Worm (Caenorhabditis elegans): Measurements from ENCODE around the gene F54D5.2.

F54D5.2 gene

DNA sequence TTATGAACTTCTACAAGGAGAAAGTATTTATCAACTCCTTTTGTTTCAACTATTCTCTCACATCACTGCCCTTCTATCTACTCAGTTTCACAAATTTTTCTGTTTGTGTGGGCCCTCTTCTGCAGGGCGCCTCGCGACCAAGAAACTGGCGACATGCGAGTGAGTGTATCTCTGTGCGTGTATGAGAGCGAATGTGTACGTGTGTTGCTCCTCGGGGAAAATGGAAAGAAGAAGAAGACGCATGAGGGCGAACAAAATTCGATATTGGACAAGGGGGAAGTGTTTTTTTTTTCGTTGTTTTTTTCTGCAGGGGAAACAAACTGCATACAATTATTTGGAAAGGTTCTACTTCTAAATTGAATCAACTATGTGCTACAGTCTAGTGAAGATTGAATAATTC is 48.6 kb downstream of the F54D5.2 start (continued):
- no peak for TF ChIP-seq snpc-4 (tag; optimal IDR thresholded peaks at IDR 0.05)
- no peak for TF ChIP-seq duxl-1 (tag; optimal IDR thresholded peaks at IDR 0.05; ENCODE audit: poor library complexity)
- no peak for TF ChIP-seq F26F4.8 (GFP tag; conservative IDR thresholded peaks at IDR 0.05)
- no peak for TF ChIP-seq nhr-237 (tag; optimal IDR thresholded peaks at IDR 0.05)
- no peak for TF ChIP-seq lin-15B (tag; optimal IDR thresholded peaks at IDR 0.05)
- TF ChIP-seq daf-12 (tag; optimal IDR thresholded peaks at IDR 0.05) = no peak
- no peak for TF ChIP-seq attf-4 (tag; optimal IDR thresholded peaks at IDR 0.05)
- TF ChIP-seq lir-3 (tag; optimal IDR thresholded peaks at IDR 0.05) = no peak
- no peak for TF ChIP-seq F10B5.3 (tag; optimal IDR thresholded peaks at IDR 0.05)
- no peak for TF ChIP-seq zfp-3 (GFP tag; conservative IDR thresholded peaks at IDR 0.05)
- TF ChIP-seq spr-3 (GFP tag; optimal IDR thresholded peaks at IDR 0.05) = no peak
- no peak for TF ChIP-seq lin-29 (GFP tag; IDR thresholded peaks at IDR 0.05)
- no peak for TF ChIP-seq dpl-1 (GFP tag; optimal IDR thresholded peaks at IDR 0.05)
- no peak for TF ChIP-seq nhr-42 (GFP tag; IDR thresholded peaks at IDR 0.05)
- TF ChIP-seq Y48G9A.11 (GFP tag; IDR thresholded peaks at IDR 0.05) = no peak
- TF ChIP-seq lin-38 (GFP tag; IDR thresholded peaks at IDR 0.05) = no peak
- TF ChIP-seq F44E2.7 (GFP tag; IDR thresholded peaks at IDR 0.05) = no peak
- TF ChIP-seq ceh-28 (tag; optimal IDR thresholded peaks at IDR 0.05) = no peak
- TF ChIP-seq ceh-20 (GFP tag; IDR thresholded peaks at IDR 0.05) = no peak
- TF ChIP-seq jun-1 (tag; optimal IDR thresholded peaks at IDR 0.05) = no peak
- TF ChIP-seq madf-5 (GFP tag; IDR thresholded peaks at IDR 0.05) = no peak
- peak; percentile 27 for TF ChIP-seq ces-1 (GFP tag; optimal IDR thresholded peaks at IDR 0.05)
- peak in 1 of 2 experiments; percentile 18 for TF ChIP-seq hif-1 (tag; optimal IDR thresholded peaks at IDR 0.05)
- TF ChIP-seq hmg-1.1 (GFP tag; IDR thresholded peaks at IDR 0.05) = peak; percentile 51
- TF ChIP-seq rbr-2 (tag; optimal IDR thresholded peaks at IDR 0.05) = peak; percentile 43

DNA sequence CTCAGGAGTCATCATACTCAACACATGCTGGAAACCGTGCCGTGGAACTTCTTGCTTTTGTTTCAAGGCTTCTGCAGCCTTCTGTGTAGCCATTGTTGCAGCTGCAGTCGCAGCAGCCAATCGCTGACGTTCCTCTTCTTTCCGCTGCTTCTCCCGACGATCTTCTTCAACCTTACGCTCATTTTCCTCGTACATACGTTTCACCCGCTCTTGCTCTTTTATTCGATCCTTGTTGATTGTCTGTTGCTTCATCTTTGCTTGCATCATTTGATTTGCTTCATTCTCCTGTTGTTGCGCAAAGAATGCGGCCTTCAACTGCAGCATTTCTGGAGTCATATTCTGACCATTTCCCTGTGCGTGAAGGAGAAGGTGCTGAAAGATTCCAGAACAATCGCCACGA is 49.6 kb downstream of the F54D5.2 start:
- TF ChIP-seq nhr-28 (tag; optimal IDR thresholded peaks at IDR 0.05) (no peak), nhr-42 (GFP tag; IDR thresholded peaks at IDR 0.05) (no peak), daf-12 (tag; optimal IDR thresholded peaks at IDR 0.05) (no peak), dpl-1 (GFP tag; optimal IDR thresholded peaks at IDR 0.05) (no peak), dmd-9 (GFP tag; IDR thresholded peaks at IDR 0.05) (no peak), nhr-41 (GFP tag; IDR thresholded peaks at IDR 0.05) (no peak), ZK337.2 (GFP tag; IDR thresholded peaks at IDR 0.05) (no peak), hmg-1.1 (GFP tag; IDR thresholded peaks at IDR 0.05) (no peak), unc-130 (GFP tag; optimal IDR thresholded peaks at IDR 0.05) (no peak), mep-1 (tag; optimal IDR thresholded peaks at IDR 0.05) (no peak), hlh-11 (tag; optimal IDR thresholded peaks at IDR 0.05) (no peak), Y5F2A.4 (GFP tag; optimal IDR thresholded peaks at IDR 0.05) (no peak), unc-62 (GFP tag; optimal IDR thresholded peaks at IDR 0.05 in 1 of 2) (peak in 1 of 2 experiments; percentile 91), unc-62 (tag; optimal IDR thresholded peaks at IDR 0.05) (no peak), dve-1 (tag; optimal IDR thresholded peaks at IDR 0.05; ENCODE audit: insufficient read depth) (no peak), tra-1 (GFP tag; IDR thresholded peaks at IDR 0.05) (no peak), ceh-20 (GFP tag; IDR thresholded peaks at IDR 0.05) (no peak), F26F4.8 (GFP tag; conservative IDR thresholded peaks at IDR 0.05) (0 out of 2 replicates have a peak, but pooled peaks have one; percentile 24), saeg-2 (GFP tag; IDR thresholded peaks at IDR 0.05) (no peak)
